Worm (Caenorhabditis elegans) whole organism, late embryonic: ENCODE results near the gene jmjd-3.1.

Source experiments
- C08G9.2 ChIP-seq: sonication (generic microtip); optimal IDR thresholded peaks from 2 replicates; lab custom pipeline; 2016; ENCODE audit warnings: mild to moderate bottlenecking, missing genetic modification characterization, moderate library complexity, missing compliant biosample characterization
- F13H6.1 ChIP-seq: sonication (generic microtip); optimal IDR thresholded peaks from 2 replicates; lab custom pipeline; 2016; ENCODE audit warnings: missing genetic modification characterization, missing compliant biosample characterization
- K02D7.2 ChIP-seq: sonication (generic microtip); optimal IDR thresholded peaks from 2 replicates; lab custom pipeline; 2017; ENCODE audit warnings: mild to moderate bottlenecking, missing genetic modification characterization, missing compliant biosample characterization
- T23F11.4 ChIP-seq: fragments of 200-800 bp; sonication (Bioruptor generic); optimal IDR thresholded peaks from 2 replicates; lab custom pipeline; 2018; ENCODE audit warnings: mild to moderate bottlenecking, missing genetic modification characterization, missing compliant biosample characterization
- ahr-1 ChIP-seq: sonication (generic microtip); optimal IDR thresholded peaks from 2 replicates; lab custom pipeline; 2016; ENCODE audit warnings: missing genetic modification characterization, missing compliant biosample characterization
- ceh-22 ChIP-seq: sonication (generic microtip); optimal IDR thresholded peaks from 2 replicates; lab custom pipeline; 2017; ENCODE audit warnings: missing biosample characterization, missing genetic modification characterization
- ceh-24 ChIP-seq: sonication (generic microtip); optimal IDR thresholded peaks from 2 replicates; lab custom pipeline; 2016; ENCODE audit warnings: mild to moderate bottlenecking, missing genetic modification characterization, missing compliant biosample characterization
- ceh-6 ChIP-seq: fragments of 200-800 bp; sonication (Bioruptor generic); optimal IDR thresholded peaks from 2 replicates; lab custom pipeline; 2018; ENCODE audit warnings: mild to moderate bottlenecking, missing genetic modification characterization, missing compliant biosample characterization
- ceh-9 ChIP-seq: sonication (generic microtip); optimal IDR thresholded peaks from 2 replicates; lab custom pipeline; 2016; ENCODE audit warnings: mild to moderate bottlenecking, missing genetic modification characterization, inconsistent platforms, missing compliant biosample characterization
- dve-1 ChIP-seq: sonication (generic microtip); optimal IDR thresholded peaks from 2 replicates; lab custom pipeline; 2017; ENCODE audit warnings: antibody characterized with exemption, mild to moderate bottlenecking, missing genetic modification characterization, missing compliant biosample characterization
- elt-2 ChIP-seq: sonication (generic microtip); optimal IDR thresholded peaks from 2 replicates; lab custom pipeline; 2016; ENCODE audit warnings: missing genetic modification reagents, missing genetic modification characterization, missing compliant biosample characterization
- eyg-1 ChIP-seq: sonication (generic microtip); optimal IDR thresholded peaks from 2 replicates; lab custom pipeline; 2016; ENCODE audit warnings: missing genotype, missing genetic modification characterization, missing compliant biosample characterization
- fax-1 ChIP-seq: sonication (generic microtip); optimal IDR thresholded peaks from 2 replicates; lab custom pipeline; 2016; ENCODE audit warnings: missing genotype, missing genetic modification characterization, missing compliant biosample characterization
- fkh-6 ChIP-seq: sonication (generic microtip); optimal IDR thresholded peaks from 2 replicates; lab custom pipeline; 2016; ENCODE audit warnings: missing genetic modification characterization, missing compliant biosample characterization
- gmeb-2 ChIP-seq: sonication (generic microtip); optimal IDR thresholded peaks from 2 replicates; lab custom pipeline; 2016; ENCODE audit warnings: missing genetic modification characterization, inconsistent platforms, missing compliant biosample characterization
- hlh-13 ChIP-seq: fragments of 200-800 bp; sonication (Bioruptor generic); optimal IDR thresholded peaks from 2 replicates; lab custom pipeline; 2018; ENCODE audit warnings: mild to moderate bottlenecking, missing genetic modification characterization, missing compliant biosample characterization
- hlh-30 ChIP-seq: sonication (generic microtip); optimal IDR thresholded peaks from 2 replicates; lab custom pipeline; 2017; ENCODE audit warnings: antibody characterized with exemption, missing genetic modification characterization, missing compliant biosample characterization; ENCODE audit not compliant: insufficient read depth
- hlh-8 ChIP-seq: sonication (generic microtip); optimal IDR thresholded peaks from 2 replicates; lab custom pipeline; 2016; ENCODE audit warnings: missing genotype, missing genetic modification characterization, missing compliant biosample characterization
- lin-11 ChIP-seq: fragments of 200-800 bp; sonication (Bioruptor generic); optimal IDR thresholded peaks from 2 replicates; lab custom pipeline; 2018; ENCODE audit warnings: mild to moderate bottlenecking, missing genetic modification characterization, missing compliant biosample characterization
- mec-3 ChIP-seq: sonication (generic microtip); optimal IDR thresholded peaks from 2 replicates; lab custom pipeline; 2016; ENCODE audit warnings: borderline replicate concordance, missing genetic modification characterization, missing compliant biosample characterization
- nfya-1 ChIP-seq: sonication (generic microtip); optimal IDR thresholded peaks from 2 replicates; lab custom pipeline; 2017; ENCODE audit warnings: missing genetic modification characterization, mild to moderate bottlenecking, missing compliant biosample characterization, antibody characterized with exemption, moderate library complexity
- nhr-232 ChIP-seq: sonication (generic microtip); optimal IDR thresholded peaks from 2 replicates; lab custom pipeline; 2016; ENCODE audit warnings: missing genetic modification characterization, missing compliant biosample characterization
- odd-2 ChIP-seq: sonication (generic microtip); optimal IDR thresholded peaks from 2 replicates; lab custom pipeline; 2017; ENCODE audit warnings: antibody characterized with exemption, mild to moderate bottlenecking, missing genetic modification characterization, missing compliant biosample characterization
- pag-3 ChIP-seq: sonication (generic microtip); optimal IDR thresholded peaks from 2 replicates; lab custom pipeline; 2016; ENCODE audit warnings: missing compliant biosample characterization, missing genetic modification characterization, borderline replicate concordance
- pat-9 ChIP-seq: fragments of 200-800 bp; sonication (Bioruptor generic); optimal IDR thresholded peaks from 2 replicates; lab custom pipeline; 2018; ENCODE audit warnings: mild to moderate bottlenecking, missing genetic modification characterization, moderate library complexity, missing compliant biosample characterization
- pqm-1 ChIP-seq: sonication (generic microtip); optimal IDR thresholded peaks from 2 replicates; lab custom pipeline; 2016; ENCODE audit warnings: missing genetic modification characterization, missing compliant biosample characterization
- sdc-2 ChIP-seq: sonication (generic microtip); optimal IDR thresholded peaks from 2 replicates; lab custom pipeline; 2016; ENCODE audit warnings: missing genotype, missing genetic modification characterization, missing compliant biosample characterization
- sox-4 ChIP-seq: sonication (generic microtip); optimal IDR thresholded peaks from 2 replicates; lab custom pipeline; 2017; ENCODE audit warnings: mild to moderate bottlenecking, missing genetic modification characterization, inconsistent platforms, missing compliant biosample characterization
- syd-9 ChIP-seq: sonication (generic microtip); optimal IDR thresholded peaks from 2 replicates; lab custom pipeline; 2016; ENCODE audit warnings: mild to moderate bottlenecking, missing genetic modification characterization, moderate library complexity, missing compliant biosample characterization
- tbx-7 ChIP-seq: sonication (generic microtip); optimal IDR thresholded peaks from 2 replicates; lab custom pipeline; 2016; ENCODE audit warnings: missing genotype, missing genetic modification characterization, missing compliant biosample characterization
- unc-3 ChIP-seq, 2 experiments: fragments of 200-800 bp in 1 of 2; sonication (Bioruptor generic) in 1 of 2; sonication (generic microtip) in 1 of 2; conservative IDR thresholded peaks in 1 of 2; optimal IDR thresholded peaks in 1 of 2; 2 replicates each; pipeline versions ENCODE4 v1.3.6 to Lab custom; 2016 to 2022; ENCODE audit warnings: missing compliant biosample characterization in 2 of 2, missing genetic modification characterization in 2 of 2, missing genetic modification reagents in 1 of 2
- unc-55 ChIP-seq: sonication (generic microtip); optimal IDR thresholded peaks from 2 replicates; lab custom pipeline; 2017; ENCODE audit warnings: missing biosample characterization, missing genetic modification reagents, missing genetic modification characterization
- unc-86 ChIP-seq: sonication (generic microtip); optimal IDR thresholded peaks from 2 replicates; lab custom pipeline; 2016; ENCODE audit warnings: missing genetic modification characterization, missing compliant biosample characterization
- ztf-16 ChIP-seq: sonication (generic microtip); optimal IDR thresholded peaks from 2 replicates; lab custom pipeline; 2017; ENCODE audit warnings: missing genetic modification characterization, missing compliant biosample characterization

The jmjd-3.1 gene

DNA sequence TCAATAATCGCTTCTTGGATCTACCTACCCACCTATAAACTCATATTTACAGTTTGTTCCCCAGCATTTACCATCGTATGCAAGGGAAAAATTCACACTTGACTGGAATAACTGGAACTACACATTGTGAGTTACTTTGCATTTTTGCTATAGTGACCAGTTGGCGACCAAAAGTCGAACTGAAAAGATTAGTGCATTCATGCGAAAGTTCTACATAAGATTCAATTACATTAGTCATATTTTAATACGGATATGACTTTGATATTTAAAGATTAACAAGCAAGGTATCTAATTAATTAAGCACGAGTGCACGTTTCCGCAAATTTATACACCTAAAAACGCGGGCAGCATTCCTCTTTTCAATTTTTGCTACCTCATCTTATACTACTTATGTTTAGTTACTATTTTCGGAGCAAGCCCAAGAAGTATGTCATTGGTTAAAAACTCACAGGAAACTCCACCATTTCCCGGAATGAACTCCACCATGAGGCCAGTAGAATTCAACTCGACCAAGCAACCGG is at the start of gene jmjd-3.1:
jmjd-3.1 (plus strand) TSS at position 51 of the 521 bp plus-strand sequence.
- TF ChIP-seq ceh-6 (no peak), unc-3 (GFP tag; conservative IDR thresholded peaks at IDR 0.05; lab: Robert Waterston, UW) (no peak), unc-3 (tag; optimal IDR thresholded peaks at IDR 0.05; lab: Kevin White, UChicago) (no peak), F13H6.1 (tag; lab: Kevin White, UChicago) (no peak), gmeb-2 (no peak), pat-9 (no peak), odd-2 (tag; lab: Kevin White, UChicago) (no peak), ztf-16 (tag; lab: Kevin White, UChicago) (no peak), sdc-2 (tag; lab: Kevin White, UChicago) (no peak), K02D7.2 (tag; lab: Kevin White, UChicago) (no peak), hlh-8 (tag; lab: Kevin White, UChicago) (no peak), sox-4 (tag; lab: Kevin White, UChicago) (no peak), fkh-6 (tag; lab: Kevin White, UChicago) (no peak), unc-86 (tag; lab: Kevin White, UChicago) (no peak), C08G9.2 (tag; lab: Kevin White, UChicago) (no peak), lin-11 (tag; lab: Kevin White, UChicago) (no peak), pag-3 (tag; lab: Kevin White, UChicago) (no peak), nhr-232 (tag; lab: Kevin White, UChicago) (no peak), dve-1 (tag; lab: Kevin White, UChicago) (no peak), T23F11.4 (GFP tag; lab: Kevin White, UChicago) (no peak)

DNA sequence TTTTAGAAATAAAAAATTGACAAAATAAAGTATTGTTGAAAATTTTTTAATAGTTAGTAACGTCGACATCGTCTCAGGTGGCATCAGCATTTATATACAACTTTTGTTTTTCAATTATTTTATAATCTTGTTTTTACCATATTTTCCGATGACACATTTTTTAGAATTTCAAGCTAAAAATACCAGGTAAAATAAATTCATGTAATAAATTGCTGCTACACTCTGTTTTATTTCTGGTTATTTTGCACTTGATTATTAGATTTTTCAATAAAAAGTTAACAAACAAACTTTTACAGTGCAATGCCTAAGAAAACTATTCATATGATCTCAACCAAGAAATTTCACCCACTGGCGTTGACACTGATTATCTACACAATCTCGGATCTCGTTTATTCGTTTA is 49.2 kb upstream of the jmjd-3.1 start, which contains the start of gene C03G5.14:
C03G5.14 (plus strand) TSS at position 301 of the 400 bp plus-strand sequence.
- TF ChIP-seq ahr-1 (tag; lab: Kevin White, UChicago), result no peak
- TF ChIP-seq tbx-7 (tag; lab: Kevin White, UChicago), result no peak
- TF ChIP-seq nfya-1 (tag; lab: Kevin White, UChicago), result no peak
- TF ChIP-seq F13H6.1 (tag; lab: Kevin White, UChicago), result no peak
- no peak for TF ChIP-seq ceh-22 (tag; lab: Kevin White, UChicago)
- TF ChIP-seq K02D7.2 (tag; lab: Kevin White, UChicago), result no peak
- no peak for TF ChIP-seq ztf-16 (tag; lab: Kevin White, UChicago)
- TF ChIP-seq syd-9 (tag; lab: Kevin White, UChicago), result no peak
- TF ChIP-seq unc-55, result no peak

ce11 chrX:8523000-8523399 is 47.8 kb upstream of the jmjd-3.1 start:
- TF ChIP-seq fkh-6 (tag; lab: Kevin White, UChicago), result no peak
- no peak for TF ChIP-seq eyg-1 (tag; lab: Kevin White, UChicago)
- TF ChIP-seq nhr-232 (tag; lab: Kevin White, UChicago), result no peak
- TF ChIP-seq ceh-9 (tag; lab: Kevin White, UChicago), result no peak
- TF ChIP-seq ceh-24 (tag; lab: Kevin White, UChicago), result no peak
- TF ChIP-seq ceh-22 (tag; lab: Kevin White, UChicago), result no peak
- TF ChIP-seq pqm-1 (tag; lab: Kevin White, UChicago), result no peak
- TF ChIP-seq mec-3 (tag; lab: Kevin White, UChicago), result no peak
- no peak for TF ChIP-seq hlh-13 (GFP tag; lab: Kevin White, UChicago)
- TF ChIP-seq pag-3 (tag; lab: Kevin White, UChicago), result no peak
- no peak for TF ChIP-seq K02D7.2 (tag; lab: Kevin White, UChicago)
- TF ChIP-seq, all 69 proteins: peak for 0

- TF ChIP-seq elt-2 (tag; lab: Kevin White, UChicago) (no peak), hlh-30 (tag; lab: Kevin White, UChicago) (no peak), fax-1 (tag; lab: Kevin White, UChicago) (no peak), hlh-13 (GFP tag; lab: Kevin White, UChicago) (no peak)
These were observed 42.9 kb upstream of the jmjd-3.1 start, which contains the start of gene flp-5 for ce11 chrX:8527950-8528349. TSS of gene flp-5 (plus strand) at chrX:8528250.
